Fruit fly (Drosophila melanogaster): ENCODE measurements around the gene Septin2.

The Septin2 gene

dm6 chr3R:20579816-20580215 lies 8.3 kb downstream of the Septin2 start, which contains the start of the genes EloB and Srp14 (continued):
- no peak for TF ChIP-seq CG10431 (GFP tag; optimal IDR thresholded peaks at IDR 0.05)
- TF ChIP-seq CG9876 (GFP tag; optimal IDR thresholded peaks at IDR 0.05) = peak; percentile 49
- peak; percentile 84 for TF ChIP-seq Chrac-16 (GFP tag; optimal IDR thresholded peaks at IDR 0.05)
- TF ChIP-seq HmgZ (tag; optimal IDR thresholded peaks at IDR 0.05) = peak; percentile 90
- TF ChIP-seq CG12219 (GFP tag; optimal IDR thresholded peaks at IDR 0.05) = peak; percentile 61
- TF ChIP-seq CG10565 (GFP tag; optimal IDR thresholded peaks at IDR 0.05) = no peak
- peak; percentile 47 for TF ChIP-seq Atf-2 (GFP tag; optimal IDR thresholded peaks at IDR 0.05)
- TF ChIP-seq CG11085 (GFP tag; IDR thresholded peaks at IDR 0.05) = peak; percentile 62; the same call in 1 of the 2 replicates
- peak; percentile 64 for TF ChIP-seq CG17912 (GFP tag; optimal IDR thresholded peaks at IDR 0.05)
- TF ChIP-seq shn (GFP tag; optimal IDR thresholded peaks at IDR 0.05) = peak; percentile 70
- TF ChIP-seq Doc3 (GFP tag; IDR thresholded peaks at IDR 0.05; ENCODE audit: partially characterized antibody) = peak; percentile 97
- TF ChIP-seq otp (GFP tag; IDR thresholded peaks at IDR 0.05) = peak; percentile 66; the same call in 2 of the 3 replicates
- TF ChIP-seq Drgx (GFP tag; IDR thresholded peaks at IDR 0.05) = peak; percentile 44; the same call in 1 of the 2 replicates
- peak; percentile 63 for TF ChIP-seq kay (GFP tag; optimal IDR thresholded peaks at IDR 0.05)
- TF ChIP-seq unpg (GFP tag; optimal IDR thresholded peaks at IDR 0.05) = peak; percentile 85
- peak; percentile 83 for TF ChIP-seq Antp (GFP tag; optimal IDR thresholded peaks at IDR 0.05)
- peak; percentile 56 for TF ChIP-seq p53 (GFP tag; optimal IDR thresholded peaks at IDR 0.05)
- TF ChIP-seq twi (tag; optimal IDR thresholded peaks at IDR 0.05) = peak; percentile 63
- TF ChIP-seq CG15073 (GFP tag; optimal IDR thresholded peaks at IDR 0.05) = no peak
- peak; percentile 90 for TF ChIP-seq CG30403 (GFP tag; optimal IDR thresholded peaks at IDR 0.05)
- TF ChIP-seq tup (GFP tag; optimal IDR thresholded peaks at IDR 0.05) = peak; percentile 60
- peak; percentile 76 for TF ChIP-seq tx (GFP tag; optimal IDR thresholded peaks at IDR 0.05)
- peak; percentile 86 for TF ChIP-seq tin (GFP tag; optimal IDR thresholded peaks at IDR 0.05)
- TF ChIP-seq Mes4 (GFP tag; optimal IDR thresholded peaks at IDR 0.05) = peak; percentile 68
- peak; percentile 66 for TF ChIP-seq Aef1 (GFP tag; IDR thresholded peaks at IDR 0.05)
- peak; percentile 77; the same call in 1 of the 2 replicates for TF ChIP-seq Atf6 (GFP tag; IDR thresholded peaks at IDR 0.05)
- peak; percentile 86 for TF ChIP-seq Gug (GFP tag; IDR thresholded peaks at IDR 0.05)
- peak; percentile 95 for TF ChIP-seq CG7963 (GFP tag; IDR thresholded peaks at IDR 0.05; ENCODE audit: partially characterized antibody)
- peak; percentile 59 for TF ChIP-seq CrebB (tag; optimal IDR thresholded peaks at IDR 0.05)
- peak; percentile 47 for TF ChIP-seq CG9437 (GFP tag; optimal IDR thresholded peaks at IDR 0.05)
- TF ChIP-seq peb (GFP tag; IDR thresholded peaks at IDR 0.05) = no peak
- TF ChIP-seq Sry-β (GFP tag; optimal IDR thresholded peaks at IDR 0.05) = no peak
- peak; percentile 28 for TF ChIP-seq wek (GFP tag; optimal IDR thresholded peaks at IDR 0.05)
- peak; percentile 86 for TF ChIP-seq CHES-1-like (GFP tag; optimal IDR thresholded peaks at IDR 0.05)
- peak; percentile 57 for TF ChIP-seq Adf1 (GFP tag; IDR thresholded peaks at IDR 0.05)
- TF ChIP-seq nerfin-2 (GFP tag; IDR thresholded peaks at IDR 0.05; ENCODE audit: partially characterized antibody) = peak; percentile 88
- TF ChIP-seq br (optimal IDR thresholded peaks at IDR 0.05) = no peak
- TF ChIP-seq en (GFP tag; optimal IDR thresholded peaks at IDR 0.05) = peak; percentile 31
- no peak for TF ChIP-seq CG17568 (GFP tag; optimal IDR thresholded peaks at IDR 0.05)
- peak; percentile 87 for TF ChIP-seq gro (GFP tag; optimal IDR thresholded peaks at IDR 0.05)
- TF ChIP-seq bigmax (GFP tag; optimal IDR thresholded peaks at IDR 0.05) = peak; percentile 2
- peak; percentile 91 for TF ChIP-seq row (GFP tag; IDR thresholded peaks at IDR 0.05)
- TF ChIP-seq phol (tag; optimal IDR thresholded peaks at IDR 0.05) = peak; percentile 88
- TF ChIP-seq schlank (tag; optimal IDR thresholded peaks at IDR 0.05) = peak; percentile 47
- TF ChIP-seq ro (GFP tag; IDR thresholded peaks at IDR 0.05) = peak; percentile 36; the same call in 1 of the 2 replicates
- TF ChIP-seq nerfin-1 (tag; optimal IDR thresholded peaks at IDR 0.05) = peak; percentile 77
- peak; percentile 57 for TF ChIP-seq CG8944 (GFP tag; optimal IDR thresholded peaks at IDR 0.05)
- TF ChIP-seq salm (tag; optimal IDR thresholded peaks at IDR 0.05) = peak; percentile 76
- TF ChIP-seq gt (GFP tag; IDR thresholded peaks at IDR 0.05) = no peak; the same call in 1 of the 2 replicates
- peak; percentile 99 for TF ChIP-seq Sry-δ (GFP tag; optimal IDR thresholded peaks at IDR 0.05)
- peak; percentile 74 for TF ChIP-seq Dek (tag; optimal IDR thresholded peaks at IDR 0.05)
